Worm (Caenorhabditis elegans): Measurements from ENCODE around the gene srz-100.

The srz-100 gene

ce11 chrV:16739100-16739499 lies 7.4 kb downstream of the srz-100 start, which contains the start of the genes clec-29 and clec-39 (continued):
- TF ChIP-seq dpl-1 (GFP tag; optimal IDR thresholded peaks at IDR 0.05) = no peak

DNA sequence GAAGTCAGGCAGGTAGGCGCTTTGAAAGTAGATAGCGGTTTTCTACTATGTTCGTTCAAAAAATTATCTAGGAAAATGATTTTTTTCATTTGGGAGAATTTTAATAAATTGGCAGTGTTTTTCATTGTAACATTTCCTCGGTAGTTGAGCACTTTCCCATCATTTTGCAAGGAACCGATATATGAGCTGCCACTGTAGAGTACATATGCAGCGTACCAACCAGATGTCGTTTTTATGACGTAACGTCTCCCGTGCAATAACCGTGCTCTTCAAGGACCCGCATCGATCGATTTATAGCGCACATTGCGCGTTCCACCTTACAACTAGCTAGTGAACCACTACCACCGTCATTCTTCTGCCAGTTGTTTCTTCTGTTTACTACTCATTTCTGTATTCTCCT lies 10.4 kb downstream of the srz-100 start, which contains the start of gene T25E12.6:
Gene T25E12.6 (plus strand): TSS at position 301 of the 400 bp plus-strand sequence.
- no peak for TF ChIP-seq nhr-25 (tag; optimal IDR thresholded peaks at IDR 0.05; ENCODE audit: borderline replicate concordance, insufficient read depth)
- TF ChIP-seq mep-1 (tag; optimal IDR thresholded peaks at IDR 0.05) = no peak
- TF ChIP-seq ces-1 (GFP tag; optimal IDR thresholded peaks at IDR 0.05) = no peak
- no peak for TF ChIP-seq ztf-11 (tag; optimal IDR thresholded peaks at IDR 0.05)
- TF ChIP-seq tag-97 (GFP tag; IDR thresholded peaks at IDR 0.05) = no peak
- TF ChIP-seq fos-1 (tag; optimal IDR thresholded peaks at IDR 0.05) = no peak
- TF ChIP-seq mdl-1 (tag; optimal IDR thresholded peaks at IDR 0.05) = no peak
- peak; percentile 67 for TF ChIP-seq aha-1 (tag)

ce11 chrV:16744783-16745182 lies 13.1 kb downstream of the srz-100 start:
- no peak for TF ChIP-seq tra-1 (GFP tag; IDR thresholded peaks at IDR 0.05)
- TF ChIP-seq mxl-2 (GFP tag; conservative IDR thresholded peaks at IDR 0.05) = no peak
- TF ChIP-seq zfp-3 (GFP tag; conservative IDR thresholded peaks at IDR 0.05) = no peak
- no peak for TF ChIP-seq dmd-6 (GFP tag; IDR thresholded peaks at IDR 0.05)
- TF ChIP-seq F49E8.2 (tag; optimal IDR thresholded peaks at IDR 0.05; ENCODE audit: borderline replicate concordance) = peak; percentile 1
- no peak for TF ChIP-seq ceh-28 (tag; optimal IDR thresholded peaks at IDR 0.05)
- no peak for TF ChIP-seq lir-3 (tag; optimal IDR thresholded peaks at IDR 0.05)
- TF ChIP-seq F37D6.2 (tag; optimal IDR thresholded peaks at IDR 0.05) = no peak
- TF ChIP-seq aly-2 (tag; optimal IDR thresholded peaks at IDR 0.05) = no peak
- no peak for TF ChIP-seq daf-8 (GFP tag; IDR thresholded peaks at IDR 0.05)
- TF ChIP-seq unc-130 (GFP tag; optimal IDR thresholded peaks at IDR 0.05) = peak; percentile 16
- 0 out of 4 replicates have a peak, but pooled peaks of 1 of the 2 experiments have one; percentile 57 for TF ChIP-seq madf-5 (GFP tag; IDR thresholded peaks at IDR 0.05)
- TF ChIP-seq nhr-48 (tag; optimal IDR thresholded peaks at IDR 0.05) = no peak
- no peak for TF ChIP-seq ztf-11 (tag; optimal IDR thresholded peaks at IDR 0.05)

- no peak for TF ChIP-seq hmg-1.1 (GFP tag; IDR thresholded peaks at IDR 0.05)
- no peak for TF ChIP-seq lin-38 (GFP tag; IDR thresholded peaks at IDR 0.05)
- no peak for TF ChIP-seq D1046.2 (GFP tag; IDR thresholded peaks at IDR 0.05)
- no peak for TF ChIP-seq daf-16 (GFP tag; optimal IDR thresholded peaks at IDR 0.05)
- no peak for TF ChIP-seq daf-16 (tag; optimal IDR thresholded peaks at IDR 0.05)
- TF ChIP-seq mes-2 (tag; optimal IDR thresholded peaks at IDR 0.05; ENCODE audit: poor library complexity, severe bottlenecking) = no peak
- TF ChIP-seq T20F7.1 (GFP tag; optimal IDR thresholded peaks at IDR 0.05) = no peak
- TF ChIP-seq mxl-2 (GFP tag; conservative IDR thresholded peaks at IDR 0.05) = no peak
- no peak for TF ChIP-seq F49E8.2 (tag; optimal IDR thresholded peaks at IDR 0.05; ENCODE audit: borderline replicate concordance)
- no peak for TF ChIP-seq zip-11 (GFP tag; IDR thresholded peaks at IDR 0.05)
- peak; percentile 75 for TF ChIP-seq set-16 (GFP tag; IDR thresholded peaks at IDR 0.05)
- peak; percentile 85 for TF ChIP-seq aha-1 (tag)
Observed at ce11 chrV:16745214-16745613, 13.5 kb downstream of the srz-100 start.

DNA sequence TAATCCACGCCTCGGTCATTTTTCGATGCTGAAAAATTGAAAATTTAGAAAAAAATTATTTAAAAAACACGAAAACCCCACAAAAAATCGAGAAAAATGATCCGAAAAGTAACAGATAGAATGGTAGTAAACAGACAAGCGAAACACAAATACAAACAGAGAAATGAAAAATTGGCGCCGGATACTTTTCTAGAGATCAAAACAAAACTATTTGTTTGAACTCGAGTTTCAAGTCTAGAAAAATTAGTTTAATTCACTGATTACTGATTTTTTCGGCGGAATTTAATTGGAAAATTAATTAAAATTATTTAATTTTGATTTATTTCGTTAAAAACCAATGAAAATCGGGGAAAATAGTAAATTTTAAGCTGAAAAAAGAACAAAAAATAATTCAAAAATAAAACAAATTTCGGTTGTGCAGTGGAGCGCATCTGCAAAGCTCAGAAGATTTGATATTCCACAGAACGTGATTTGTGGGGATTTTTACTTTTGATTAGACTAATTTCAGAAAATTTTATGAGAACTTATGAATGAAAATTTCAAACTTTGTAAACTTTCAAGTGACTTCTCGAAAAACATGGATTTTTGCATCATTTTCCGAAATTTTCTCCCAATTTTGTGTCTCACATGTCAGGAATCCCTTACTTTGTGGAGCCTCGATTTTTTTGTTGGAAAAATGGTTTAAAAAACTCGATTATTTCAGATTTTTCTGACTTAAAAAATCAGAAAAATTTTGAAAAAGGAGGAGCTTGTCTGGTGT lies 14.7 kb downstream of the srz-100 start, which contains the start of gene gyg-2:
Gene gyg-2 (minus strand): TSS at position 28 of the 760 bp plus-strand sequence.
- TF ChIP-seq daf-12 (tag; optimal IDR thresholded peaks at IDR 0.05) = no peak
- peak; percentile 9 for TF ChIP-seq aha-1 (tag)
- peak; percentile 84 for TF ChIP-seq lin-38 (GFP tag; IDR thresholded peaks at IDR 0.05)
